Worm (Caenorhabditis elegans) whole organism, mixed stage, embryonic: ENCODE measurements around the gene lin-3.
A peak's percentile ranks its signal among the peaks of the same experiment; 100 is the strongest.

Experiments used
- M03D4.4 ChIP-seq: sonication (generic microtip); optimal IDR thresholded peaks from 2 replicates; lab custom pipeline; 2017; ENCODE audit warnings: mild to moderate bottlenecking, missing genetic modification characterization, missing compliant biosample characterization
- bed-3 ChIP-seq: fragments of 200-800 bp; sonication (Bioruptor generic); optimal IDR thresholded peaks from 3 replicates; lab custom pipeline; 2018; ENCODE audit warnings: mild to moderate bottlenecking, missing genetic modification characterization, moderate library complexity, missing compliant biosample characterization
- blmp-1 ChIP-seq: fragments of 150-350 bp; optimal IDR thresholded peaks from 2 replicates; lab custom pipeline; 2014; ENCODE audit warnings: missing biosample characterization, missing genetic modification characterization
- ceh-43 ChIP-seq: fragments of 200-800 bp; sonication (Bioruptor generic); optimal IDR thresholded peaks from 2 replicates; lab custom pipeline; 2018; ENCODE audit warnings: mild to moderate bottlenecking, missing genetic modification characterization, moderate library complexity, missing compliant biosample characterization
- ceh-83 ChIP-seq: fragments of 200-800 bp; sonication (Bioruptor generic); optimal IDR thresholded peaks from 2 replicates; lab custom pipeline; 2018; ENCODE audit warnings: mild to moderate bottlenecking, missing genetic modification characterization, missing compliant biosample characterization
- ces-1 ChIP-seq: fragments of 150-350 bp; optimal IDR thresholded peaks from 2 replicates; lab custom pipeline; 2014; ENCODE audit warnings: missing biosample characterization, missing genetic modification reagents, missing genetic modification characterization
- elt-1 ChIP-seq: sonication (generic microtip); optimal IDR thresholded peaks from 2 replicates; lab custom pipeline; 2017; ENCODE audit warnings: missing genetic modification characterization, mild to moderate bottlenecking, missing compliant biosample characterization, antibody characterized with exemption, moderate library complexity, borderline replicate concordance; ENCODE audit not compliant: insufficient read depth
- flh-1 ChIP-seq: fragments of 200-800 bp; sonication (Bioruptor generic); optimal IDR thresholded peaks from 2 replicates; lab custom pipeline; 2018; ENCODE audit warnings: mild to moderate bottlenecking, missing genetic modification characterization, moderate library complexity, missing compliant biosample characterization
- ham-2 ChIP-seq: fragments of 200-800 bp; sonication (Bioruptor generic); optimal IDR thresholded peaks from 2 replicates; lab custom pipeline; 2018; ENCODE audit warnings: mild to moderate bottlenecking, missing genetic modification characterization, missing compliant biosample characterization
- hlh-1 ChIP-seq: fragments of 150-350 bp; optimal IDR thresholded peaks from 2 replicates; lab custom pipeline; 2014; ENCODE audit warnings: missing biosample characterization, missing genetic modification reagents, missing genetic modification characterization
- lin-32 ChIP-seq: fragments of 200-800 bp; sonication (Bioruptor generic); optimal IDR thresholded peaks from 2 replicates; lab custom pipeline; 2018; ENCODE audit warnings: mild to moderate bottlenecking, missing genetic modification characterization, missing compliant biosample characterization
- lsy-2 ChIP-seq: fragments of 150-350 bp; optimal IDR thresholded peaks from 2 replicates; lab custom pipeline; 2014; ENCODE audit warnings: missing biosample characterization, missing genetic modification characterization
- mab-5 ChIP-seq: fragments of 150-350 bp; optimal IDR thresholded peaks from 2 replicates; lab custom pipeline; 2014; ENCODE audit warnings: missing biosample characterization, missing genetic modification characterization
- mls-2 ChIP-seq: sonication (generic microtip); optimal IDR thresholded peaks from 2 replicates; lab custom pipeline; 2016; ENCODE audit warnings: mild to moderate bottlenecking, missing genetic modification characterization, moderate library complexity, missing compliant biosample characterization
- nhr-12 ChIP-seq: fragments of 150-350 bp; optimal IDR thresholded peaks from 2 replicates; lab custom pipeline; 2014; ENCODE audit warnings: missing biosample characterization, missing genetic modification characterization
- nhr-2 ChIP-seq: fragments of 150-350 bp; optimal IDR thresholded peaks from 2 replicates; lab custom pipeline; 2014; ENCODE audit warnings: missing biosample characterization, missing genetic modification characterization
- nhr-237 ChIP-seq: fragments of 150-350 bp; optimal IDR thresholded peaks from 2 replicates; lab custom pipeline; 2014; ENCODE audit warnings: missing biosample characterization, missing genetic modification characterization
- nhr-28 ChIP-seq: fragments of 150-350 bp; optimal IDR thresholded peaks from 2 replicates; lab custom pipeline; 2014; ENCODE audit warnings: missing biosample characterization, missing genetic modification characterization
- nhr-76 ChIP-seq: sonication (generic microtip); optimal IDR thresholded peaks from 2 replicates; lab custom pipeline; 2017; ENCODE audit warnings: missing biosample characterization, missing genetic modification characterization
- pha-4 ChIP-seq: fragments of 150-350 bp; optimal IDR thresholded peaks from 2 replicates; lab custom pipeline; 2018; ENCODE audit warnings: missing biosample characterization, missing genetic modification reagents, missing genetic modification characterization
- snpc-4 ChIP-seq: fragments of 150-350 bp; optimal IDR thresholded peaks from 2 replicates; lab custom pipeline; 2014; ENCODE audit warnings: missing biosample characterization, missing genetic modification characterization
- sptf-1 ChIP-seq: sonication (generic microtip); optimal IDR thresholded peaks from 2 replicates; lab custom pipeline; 2017; ENCODE audit warnings: mild to moderate bottlenecking, missing genetic modification characterization, moderate library complexity, missing compliant biosample characterization
- tbx-8 ChIP-seq: fragments of 200-800 bp; sonication (Bioruptor generic); optimal IDR thresholded peaks from 2 replicates; lab custom pipeline; 2018; ENCODE audit warnings: mild to moderate bottlenecking, missing genetic modification characterization, moderate library complexity, missing compliant biosample characterization
- unc-120 ChIP-seq: sonication (generic microtip); optimal IDR thresholded peaks from 2 replicates; lab custom pipeline; 2017; ENCODE audit warnings: missing genetic modification characterization, missing compliant biosample characterization; ENCODE audit not compliant: poor library complexity, severe bottlenecking
- unc-39 ChIP-seq: fragments of 150-350 bp; optimal IDR thresholded peaks from 2 replicates; lab custom pipeline; 2014; ENCODE audit warnings: missing biosample characterization, missing genetic modification characterization
- unc-62 ChIP-seq: fragments of 150-350 bp; optimal IDR thresholded peaks from 2 replicates; lab custom pipeline; 2014; ENCODE audit warnings: missing biosample characterization, missing genetic modification reagents, missing genetic modification characterization
- zip-8 ChIP-seq: fragments of 150-350 bp; optimal IDR thresholded peaks from 2 replicates; lab custom pipeline; 2014; ENCODE audit warnings: missing biosample characterization, missing genetic modification characterization

Gene lin-3

ce11 chrIV:11082789-11083235 is 28.7 kb downstream of the lin-3 start (continued):
- TF ChIP-seq M03D4.4 (tag; lab: Kevin White, UChicago) (peak; percentile 32), sptf-1 (tag; lab: Kevin White, UChicago) (peak; percentile 56), nhr-76 (tag; lab: Kevin White, UChicago) (no peak), zip-8 (tag; lab: Kevin White, UChicago) (no peak), hlh-1 (tag; lab: Kevin White, UChicago) (peak; percentile 46), bed-3 (no peak)
- TF ChIP-seq, all 35 proteins: peak for 18

- TF ChIP-seq lsy-2 (tag; lab: Kevin White, UChicago): peak; percentile 62
- no peak for TF ChIP-seq mls-2 (tag; lab: Kevin White, UChicago)
Measured at ce11 chrIV:11083609-11084008, 29.5 kb downstream of the lin-3 start, which contains the start of gene klc-1. Gene klc-1, plus strand, starts transcription at chrIV:11083735.

- TF ChIP-seq unc-39 (tag; lab: Kevin White, UChicago): no peak
Measured at ce11 chrIV:11089527-11089926, 35.4 kb downstream of the lin-3 start, which contains the start of gene M7.7. Gene M7.7, plus strand, starts transcription at chrIV:11089827.

- TF ChIP-seq nhr-12 (tag; lab: Kevin White, UChicago) (no peak), ceh-43 (no peak), nhr-28 (no peak), lin-32 (no peak)
- TF ChIP-seq, all 35 proteins: peak for 0
Measured at ce11 chrIV:11092502-11093080, 38.5 kb downstream of the lin-3 start, which contains the start of gene bcc-1. Gene bcc-1, minus strand, starts transcription at chrIV:11092552.

ce11 chrIV:11094052-11094451 is 39.9 kb downstream of the lin-3 start:
- no peak for TF ChIP-seq flh-1 (GFP tag; lab: Kevin White, UChicago)
- no peak for TF ChIP-seq sptf-1 (tag; lab: Kevin White, UChicago)
- no peak for TF ChIP-seq elt-1 (tag; lab: Kevin White, UChicago)
- TF ChIP-seq lin-32: no peak
- no peak for TF ChIP-seq mab-5

- TF ChIP-seq unc-62 (GFP tag; lab: Kevin White, UChicago) (peak; percentile 32), nhr-76 (tag; lab: Kevin White, UChicago) (no peak), ces-1 (peak; percentile 53), tbx-8 (GFP tag; lab: Kevin White, UChicago) (no peak)
- TF ChIP-seq, all 35 proteins: peak for 2
Measured at ce11 chrIV:11094974-11095373, 40.9 kb downstream of the lin-3 start, which contains the start of gene M7.8. Gene M7.8, minus strand, starts transcription at chrIV:11095085.

- TF ChIP-seq zip-8 (tag; lab: Kevin White, UChicago): no peak
- TF ChIP-seq mls-2 (tag; lab: Kevin White, UChicago): no peak
- TF ChIP-seq nhr-237 (tag; lab: Kevin White, UChicago): no peak
- TF ChIP-seq unc-120 (tag; lab: Kevin White, UChicago): no peak
- TF ChIP-seq pha-4 (tag; lab: Kevin White, UChicago): no peak
- TF ChIP-seq hlh-1 (tag; lab: Kevin White, UChicago): no peak
- no peak for TF ChIP-seq lin-32
- TF ChIP-seq ces-1: no peak
- TF ChIP-seq elt-1 (tag; lab: Kevin White, UChicago): no peak
- no peak for TF ChIP-seq mab-5
- TF ChIP-seq ham-2: no peak
- no peak for TF ChIP-seq ceh-83 (GFP tag; lab: Kevin White, UChicago)
- TF ChIP-seq unc-39 (tag; lab: Kevin White, UChicago): no peak
- TF ChIP-seq nhr-28: no peak
- TF ChIP-seq blmp-1 (tag; lab: Kevin White, UChicago): no peak
- TF ChIP-seq unc-62 (GFP tag; lab: Kevin White, UChicago): no peak
- TF ChIP-seq flh-1 (GFP tag; lab: Kevin White, UChicago): no peak
- TF ChIP-seq nhr-76 (tag; lab: Kevin White, UChicago): no peak
- TF ChIP-seq snpc-4: no peak
- no peak for TF ChIP-seq nhr-2
Measured at ce11 chrIV:11097795-11098194, 43.7 kb downstream of the lin-3 start, which contains the start of gene M7.12. Gene M7.12, minus strand, starts transcription at chrIV:11097982.
